Worm (Caenorhabditis elegans): ENCODE measurements around the gene F37C12.10.

F37C12.10 gene

DNA sequence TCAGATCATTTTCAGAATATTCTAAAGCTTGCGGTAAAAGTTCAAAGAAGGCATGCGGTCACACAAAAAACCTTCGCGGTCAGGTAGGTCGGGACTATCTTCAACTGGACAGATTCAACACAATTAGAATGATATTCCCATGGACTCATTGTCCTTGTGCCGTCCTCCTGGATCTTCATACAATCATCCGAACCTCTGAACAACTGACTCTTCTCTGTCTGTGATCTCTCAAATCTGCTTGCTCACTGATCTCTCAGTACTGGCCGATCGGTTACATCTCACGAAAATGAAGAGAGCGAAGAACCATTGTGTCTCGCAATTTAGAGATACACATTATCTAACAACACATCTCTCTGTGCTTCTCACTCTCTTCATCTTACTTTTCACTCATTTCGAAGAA is 27.3 kb upstream of the F37C12.10 start:
- peak in 1 of 2 experiments; percentile 54 for TF ChIP-seq unc-62 (GFP tag; optimal IDR thresholded peaks at IDR 0.05 in 1 of 2)
- TF ChIP-seq unc-62 (tag; optimal IDR thresholded peaks at IDR 0.05): no peak
- no peak for TF ChIP-seq snpc-4 (tag; optimal IDR thresholded peaks at IDR 0.05)

DNA sequence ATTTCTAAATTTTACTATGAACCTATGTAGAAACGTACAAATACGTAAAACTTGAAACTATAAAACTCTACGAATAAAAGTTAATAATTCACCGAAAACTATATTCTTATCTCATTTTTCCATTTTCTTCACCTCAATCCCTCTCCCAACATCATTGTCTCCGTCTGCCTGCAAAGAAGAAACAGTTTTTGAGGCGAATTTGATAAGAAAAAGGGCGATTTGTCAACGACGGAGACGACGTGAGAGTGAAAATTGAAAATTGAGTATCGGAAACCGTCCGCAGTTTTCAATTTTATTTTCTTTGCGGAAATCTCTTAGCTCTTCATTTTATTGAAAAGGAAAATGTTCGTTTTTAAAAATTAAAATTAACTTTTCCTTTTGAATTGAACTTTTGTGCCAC is 23.8 kb upstream of the F37C12.10 start:
- peak; percentile 36 for TF ChIP-seq nhr-28 (tag; optimal IDR thresholded peaks at IDR 0.05)
- peak; percentile 31 for TF ChIP-seq hlh-11 (tag; optimal IDR thresholded peaks at IDR 0.05)
- TF ChIP-seq F37D6.2 (tag; optimal IDR thresholded peaks at IDR 0.05): no peak
- no peak for TF ChIP-seq zip-2 (tag; optimal IDR thresholded peaks at IDR 0.05)
- no peak for TF ChIP-seq daf-16 (GFP tag; optimal IDR thresholded peaks at IDR 0.05)
- TF ChIP-seq daf-16 (tag; optimal IDR thresholded peaks at IDR 0.05): peak; percentile 29
- no peak for TF ChIP-seq nhr-25 (tag; optimal IDR thresholded peaks at IDR 0.05; ENCODE audit: borderline replicate concordance, insufficient read depth)
- TF ChIP-seq zag-1 (tag; optimal IDR thresholded peaks at IDR 0.05): no peak
- TF ChIP-seq pqm-1 (tag; optimal IDR thresholded peaks at IDR 0.05): peak; percentile 55
- TF ChIP-seq unc-62 (GFP tag; optimal IDR thresholded peaks at IDR 0.05 in 1 of 2): peak in 1 of 2 experiments; percentile 61
- TF ChIP-seq unc-62 (tag; optimal IDR thresholded peaks at IDR 0.05): no peak
- TF ChIP-seq dmd-6 (GFP tag; IDR thresholded peaks at IDR 0.05): peak; percentile 28; the same call in 1 of the 2 replicates
- TF ChIP-seq mep-1 (tag; optimal IDR thresholded peaks at IDR 0.05): no peak
- no peak for TF ChIP-seq lin-39 (tag; optimal IDR thresholded peaks at IDR 0.05)

DNA sequence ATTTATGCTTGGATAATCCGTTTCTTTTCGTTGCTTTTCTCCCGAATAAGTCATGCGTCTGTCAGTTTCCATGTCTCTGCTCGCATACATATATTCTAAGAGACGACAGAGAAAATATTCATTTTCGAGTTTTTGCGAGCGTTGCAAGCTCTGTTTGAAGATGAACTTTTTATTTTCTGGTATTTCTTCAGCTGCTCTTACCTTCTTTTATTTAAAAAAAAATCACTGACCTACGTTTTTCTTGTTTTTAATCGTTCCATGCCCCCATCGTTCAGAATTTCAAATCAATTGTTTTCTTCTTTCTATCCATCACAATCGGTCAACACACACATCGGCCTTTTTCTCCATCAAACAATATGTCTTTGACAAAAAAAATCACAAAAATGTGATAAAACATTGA is 22.3 kb upstream of the F37C12.10 start:
- TF ChIP-seq Y105C5A.15 (GFP tag; IDR thresholded peaks at IDR 0.05) (no peak), ZK337.2 (GFP tag; IDR thresholded peaks at IDR 0.05) (no peak), unc-62 (GFP tag; optimal IDR thresholded peaks at IDR 0.05 in 1 of 2) (peak in 1 of 2 experiments; percentile 76), unc-62 (tag; optimal IDR thresholded peaks at IDR 0.05) (no peak), skn-1 (tag; optimal IDR thresholded peaks at IDR 0.05) (no peak), mxl-2 (GFP tag; conservative IDR thresholded peaks at IDR 0.05) (no peak), mep-1 (tag; optimal IDR thresholded peaks at IDR 0.05) (no peak), mes-2 (tag; optimal IDR thresholded peaks at IDR 0.05; ENCODE audit: poor library complexity, severe bottlenecking) (peak; percentile 35), aha-1 (tag) (peak; percentile 90)

ce11 chrIII:7209721-7210120 is 21.5 kb upstream of the F37C12.10 start, which contains the start of gene R151.2:
TSS of gene R151.2 (plus strand) at chrIII:7209967.
- TF ChIP-seq mdl-1 (tag; optimal IDR thresholded peaks at IDR 0.05): no peak
- peak; percentile 62 for TF ChIP-seq F49E8.2 (tag; optimal IDR thresholded peaks at IDR 0.05; ENCODE audit: borderline replicate concordance)
- TF ChIP-seq lin-29 (GFP tag; IDR thresholded peaks at IDR 0.05): no peak
- no peak for TF ChIP-seq ces-1 (GFP tag; optimal IDR thresholded peaks at IDR 0.05)
- TF ChIP-seq ceh-28 (tag; optimal IDR thresholded peaks at IDR 0.05): no peak
- TF ChIP-seq spr-1 (tag; optimal IDR thresholded peaks at IDR 0.05): no peak
- TF ChIP-seq F44E2.7 (GFP tag; IDR thresholded peaks at IDR 0.05): 0 out of 2 replicates have a peak, but pooled peaks have one; percentile 9
- TF ChIP-seq ceh-44 (GFP tag; IDR thresholded peaks at IDR 0.05): no peak
- peak; percentile 14 for TF ChIP-seq mes-2 (tag; optimal IDR thresholded peaks at IDR 0.05; ENCODE audit: poor library complexity, severe bottlenecking)
- no peak for TF ChIP-seq spr-3 (GFP tag; optimal IDR thresholded peaks at IDR 0.05)
- TF ChIP-seq T26A8.4 (GFP tag; IDR thresholded peaks at IDR 0.05): no peak
- TF ChIP-seq ceh-62 (tag; optimal IDR thresholded peaks at IDR 0.05): no peak
- peak; percentile 38; the same call in 1 of the 2 replicates for TF ChIP-seq Y48G9A.11 (GFP tag; IDR thresholded peaks at IDR 0.05)
- TF ChIP-seq aly-2 (tag; optimal IDR thresholded peaks at IDR 0.05): no peak
- TF ChIP-seq duxl-1 (tag; optimal IDR thresholded peaks at IDR 0.05; ENCODE audit: poor library complexity): no peak
- no peak for TF ChIP-seq hmg-1.1 (GFP tag; IDR thresholded peaks at IDR 0.05)
- TF ChIP-seq ama-1 (optimal IDR thresholded peaks at IDR 0.05): peak; percentile 65
- no peak for TF ChIP-seq nhr-77 (tag; optimal IDR thresholded peaks at IDR 0.05)
- TF ChIP-seq attf-4 (tag; optimal IDR thresholded peaks at IDR 0.05): no peak
- peak; percentile 29 for TF ChIP-seq lin-38 (GFP tag; IDR thresholded peaks at IDR 0.05)
- TF ChIP-seq nhr-102 (tag; optimal IDR thresholded peaks at IDR 0.05): no peak
- no peak for TF ChIP-seq F26F4.8 (GFP tag; conservative IDR thresholded peaks at IDR 0.05)
- no peak for TF ChIP-seq nhr-111 (GFP tag; optimal IDR thresholded peaks at IDR 0.05)
- no peak for TF ChIP-seq gei-8 (GFP tag; optimal IDR thresholded peaks at IDR 0.05)
